Worm (Caenorhabditis elegans) whole organism, young adult: Measurements from ENCODE around the gene csn-4.

Experiments used
- B0336.3 ChIP-seq: fragments of 200-800 bp; sonication (Bioruptor generic); IDR thresholded peaks from 2 replicates; pipeline ENCODE4 v1.3.6; 2022; ENCODE audit warnings: missing genetic modification characterization, missing compliant biosample characterization
- F39B2.1 ChIP-seq: fragments of 200-800 bp; sonication (Bioruptor generic); IDR thresholded peaks from 2 replicates; pipeline ENCODE4 v1.3.6; 2022; ENCODE audit warnings: missing genetic modification reagents, missing genetic modification characterization, missing compliant biosample characterization
- Y53F4B.3 ChIP-seq: fragments of 200-800 bp; sonication (Bioruptor generic); IDR thresholded peaks from 2 replicates; pipeline ENCODE4 v1.3.6; 2022; ENCODE audit warnings: missing genetic modification reagents, missing genetic modification characterization, missing compliant biosample characterization
- attf-5 ChIP-seq: fragments of 200-800 bp; sonication (Bioruptor generic); optimal IDR thresholded peaks from 2 replicates; lab custom pipeline; 2018; ENCODE audit warnings: mild to moderate bottlenecking, missing genetic modification characterization, missing compliant biosample characterization
- ceh-40 ChIP-seq: fragments of 200-800 bp; sonication (Bioruptor generic); IDR thresholded peaks from 2 replicates; pipeline ENCODE4 v1.3.6; 2022; ENCODE audit warnings: missing genetic modification characterization, missing compliant biosample characterization
- ceh-79 ChIP-seq: sonication (generic microtip); optimal IDR thresholded peaks from 2 replicates; lab custom pipeline; 2017; ENCODE audit warnings: mild to moderate bottlenecking, missing genetic modification characterization, missing compliant biosample characterization
- ceh-91 ChIP-seq: fragments of 200-800 bp; sonication (Bioruptor generic); IDR thresholded peaks from 2 replicates; pipeline ENCODE4 v1.3.6; 2022; ENCODE audit warnings: missing genetic modification reagents, missing genetic modification characterization, missing compliant biosample characterization
- egl-18 ChIP-seq: fragments of 200-800 bp; sonication (Bioruptor generic); IDR thresholded peaks from 2 replicates; pipeline ENCODE4 v1.3.6; 2022; ENCODE audit warnings: missing genetic modification reagents, missing genetic modification characterization, missing compliant biosample characterization
- hmg-20 ChIP-seq: fragments of 200-800 bp; sonication (Bioruptor generic); IDR thresholded peaks from 2 replicates; pipeline ENCODE4 v1.3.6; 2022; ENCODE audit warnings: missing genetic modification reagents, missing genetic modification characterization, missing compliant biosample characterization
- lin-40 ChIP-seq: sonication (generic microtip); optimal IDR thresholded peaks from 2 replicates; lab custom pipeline; 2016; ENCODE audit warnings: missing genetic modification characterization, mild to moderate bottlenecking, missing compliant biosample characterization, missing genotype, missing genetic modification reagents
- lin-54 ChIP-seq: fragments of 200-800 bp; sonication (Bioruptor generic); optimal IDR thresholded peaks from 2 replicates; lab custom pipeline; 2018; ENCODE audit warnings: mild to moderate bottlenecking, missing genetic modification characterization, missing compliant biosample characterization
- lsy-27 ChIP-seq: sonication (generic microtip); optimal IDR thresholded peaks from 2 replicates; lab custom pipeline; 2017; ENCODE audit warnings: missing genetic modification characterization, mild to moderate bottlenecking, missing compliant biosample characterization, antibody characterized with exemption, missing genotype, borderline replicate concordance; ENCODE audit not compliant: insufficient read depth
- madf-3 ChIP-seq: fragments of 200-800 bp; sonication (Bioruptor generic); IDR thresholded peaks from 2 replicates; pipeline ENCODE4 v1.3.6; 2022; ENCODE audit warnings: missing genetic modification reagents, missing genetic modification characterization, missing compliant biosample characterization
- nhr-27 ChIP-seq: fragments of 200-800 bp; sonication (Bioruptor generic); optimal IDR thresholded peaks from 2 replicates; lab custom pipeline; 2018; ENCODE audit warnings: mild to moderate bottlenecking, missing genetic modification characterization, moderate library complexity, missing compliant biosample characterization
- nhr-80 ChIP-seq: sonication (generic microtip); optimal IDR thresholded peaks from 2 replicates; lab custom pipeline; 2016; ENCODE audit warnings: missing genetic modification characterization, missing compliant biosample characterization
- pbrm-1 ChIP-seq: fragments of 200-800 bp; sonication (Bioruptor generic); IDR thresholded peaks from 2 replicates; pipeline ENCODE4 v1.3.6; 2022; ENCODE audit warnings: missing genetic modification reagents, missing genetic modification characterization, missing compliant biosample characterization
- rpc-1 ChIP-seq, 2 experiments: fragments of 150-350 bp in 1 of 2; sonication (generic microtip) in 1 of 2; optimal IDR thresholded peaks; 2 replicates each; lab custom pipeline; 2014 to 2018; ENCODE audit warnings: missing biosample characterization in 1 of 2, missing genetic modification characterization in 1 of 2, missing genetic modification reagents in 1 of 2, missing genotype in 1 of 2
- zfh-2 ChIP-seq: fragments of 200-800 bp; sonication (Bioruptor generic); conservative IDR thresholded peaks from 2 replicates; pipeline ENCODE4 v1.3.6; 2022; ENCODE audit warnings: missing genetic modification reagents, missing genetic modification characterization, missing compliant biosample characterization
- zim-3 ChIP-seq: sonication (generic microtip); optimal IDR thresholded peaks from 2 replicates; lab custom pipeline; 2017; ENCODE audit warnings: mild to moderate bottlenecking, missing genetic modification characterization, moderate library complexity, missing compliant biosample characterization
- ztf-22 ChIP-seq: fragments of 200-800 bp; sonication (Bioruptor generic); optimal IDR thresholded peaks from 2 replicates; lab custom pipeline; 2018; ENCODE audit warnings: mild to moderate bottlenecking, missing genetic modification characterization, moderate library complexity, missing compliant biosample characterization

csn-4 gene

DNA sequence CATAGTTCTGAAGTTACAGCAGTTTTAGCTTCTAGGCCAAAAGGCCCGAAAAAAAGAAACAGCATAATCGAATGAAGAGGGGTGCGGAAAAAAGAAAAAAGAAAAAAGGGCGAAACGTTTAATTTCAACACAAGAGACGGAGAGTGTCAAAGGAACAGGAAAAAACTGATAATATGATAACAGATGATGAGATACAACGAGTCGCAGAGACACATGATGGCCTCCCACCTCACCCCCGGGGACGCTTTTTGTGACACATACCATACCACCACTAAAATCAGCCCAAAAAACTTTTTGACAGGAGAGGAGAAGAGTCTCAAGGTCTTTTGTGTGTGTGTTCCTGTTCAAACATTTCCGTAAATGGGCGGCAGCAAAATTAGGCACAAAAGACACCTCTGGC, 51.7 kb downstream of the csn-4 start:
- TF ChIP-seq egl-18 (GFP tag; lab: Robert Waterston, UW): no peak
- peak; percentile 89 for TF ChIP-seq nhr-80
- TF ChIP-seq pbrm-1: no peak

DNA sequence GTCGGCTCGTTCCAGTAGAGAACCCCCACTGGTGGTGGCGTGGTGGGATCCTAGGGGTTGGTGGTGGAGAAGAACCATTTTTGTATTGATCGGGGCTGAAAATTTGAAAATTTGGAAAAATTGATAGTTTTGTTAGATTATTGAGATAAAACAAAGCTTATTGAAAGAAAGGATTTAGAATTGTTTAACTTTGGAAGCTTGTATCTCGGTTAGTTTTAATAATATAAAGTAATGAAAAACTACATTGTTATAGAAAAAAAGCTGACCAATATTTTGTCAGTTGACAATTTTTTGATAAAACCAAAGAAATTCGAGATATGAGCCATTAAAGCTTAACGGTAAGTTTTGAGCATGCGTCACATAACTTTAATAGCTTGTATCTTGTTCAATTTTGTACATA, 56.9 kb downstream of the csn-4 start, which contains the start of gene abhd-14:
TSS of gene abhd-14 (minus strand) at position 101 of the 400 bp plus-strand sequence.
- TF ChIP-seq ceh-40 (no peak), attf-5 (no peak), lin-40 (tag; lab: Kevin White, UChicago) (no peak), nhr-27 (tag; lab: Kevin White, UChicago) (no peak), madf-3 (GFP tag; lab: Robert Waterston, UW) (no peak), ceh-79 (tag; lab: Kevin White, UChicago) (no peak), B0336.3 (no peak), F39B2.1 (GFP tag; lab: Robert Waterston, UW) (no peak), rpc-1 (optimal IDR thresholded peaks at IDR 0.05; lab: Kevin White, UChicago) (no peak), rpc-1 (tag; optimal IDR thresholded peaks at IDR 0.05; lab: Kevin White, UChicago) (no peak), ceh-91 (GFP tag; lab: Robert Waterston, UW) (no peak), ztf-22 (no peak), zim-3 (tag; lab: Kevin White, UChicago) (no peak), zfh-2 (GFP tag; lab: Robert Waterston, UW) (no peak), lsy-27 (tag; lab: Kevin White, UChicago) (no peak), lin-54 (GFP tag; lab: Kevin White, UChicago) (no peak), Y53F4B.3 (GFP tag; lab: Robert Waterston, UW) (no peak), hmg-20 (no peak)
